Fruit fly (Drosophila melanogaster) whole organism, embryonic: ENCODE results near the gene CG17564.

Experiments
- Awh ChIP-seq: fragments of 200-800 bp; sonication (Bioruptor generic); IDR thresholded peaks from 2 replicates; pipeline ENCODE4, ENCODE4 v1.3.6; 2022; ENCODE audit warnings: missing biosample characterization, missing genetic modification characterization
- CG10267 ChIP-seq: fragments of 200-800 bp; sonication (Bioruptor generic); optimal IDR thresholded peaks from 2 replicates; lab custom pipeline; 2018; ENCODE audit warnings: missing biosample characterization, mild to moderate bottlenecking, missing genetic modification characterization, moderate library complexity
- CG10366 ChIP-seq: fragments of 200-800 bp; sonication (Bioruptor generic); IDR thresholded peaks from 2 replicates; pipeline ENCODE4 v1.3.6; 2022; ENCODE audit warnings: missing biosample characterization, missing genetic modification characterization
- CG12155 ChIP-seq: fragments of 200-800 bp; sonication (Bioruptor generic); optimal IDR thresholded peaks from 3 replicates; lab custom pipeline; 2016; ENCODE audit warnings: missing biosample characterization, missing genetic modification characterization
- CG12236 ChIP-seq: fragments of 200-800 bp; sonication (Bioruptor generic); optimal IDR thresholded peaks from 2 replicates; lab custom pipeline; 2016; ENCODE audit warnings: missing biosample characterization, missing genetic modification characterization
- CG12659 ChIP-seq: fragments of 200-800 bp; sonication (Bioruptor generic); optimal IDR thresholded peaks from 3 replicates; lab custom pipeline; 2017; ENCODE audit warnings: mild to moderate bottlenecking, missing biosample characterization, missing genetic modification reagents, missing genetic modification characterization
- CG13775 ChIP-seq: fragments of 200-800 bp; sonication (Bioruptor generic); optimal IDR thresholded peaks from 3 replicates; lab custom pipeline; 2017; ENCODE audit warnings: missing biosample characterization, mild to moderate bottlenecking, missing genetic modification characterization
- CG14014 ChIP-seq: fragments of 200-800 bp; sonication (Bioruptor generic); IDR thresholded peaks from 2 replicates; pipeline ENCODE4 v1.3.6; 2022; ENCODE audit warnings: missing biosample characterization, missing genetic modification characterization
- CG1529 ChIP-seq: fragments of 200-800 bp; sonication (Bioruptor generic); optimal IDR thresholded peaks from 3 replicates; lab custom pipeline; 2018; ENCODE audit warnings: missing biosample characterization, missing genetic modification characterization
- CG1602 ChIP-seq: fragments of 200-800 bp; sonication (Bioruptor generic); optimal IDR thresholded peaks from 3 replicates; lab custom pipeline; 2016; ENCODE audit warnings: missing biosample characterization, missing genetic modification characterization
- CG32767 ChIP-seq: fragments of 200-800 bp; sonication (Bioruptor generic); IDR thresholded peaks from 2 replicates; pipeline ENCODE4 v1.3.6; 2022; ENCODE audit warnings: missing biosample characterization, missing genetic modification characterization
- CG34224 ChIP-seq: fragments of 200-800 bp; sonication (Bioruptor generic); IDR thresholded peaks from 3 replicates; pipeline ENCODE4 v1.3.6; 2022; ENCODE audit warnings: missing biosample characterization, missing genetic modification characterization; ENCODE audit not compliant: partially characterized antibody
- CG4424 ChIP-seq: fragments of 200-800 bp; sonication (Bioruptor generic); optimal IDR thresholded peaks from 3 replicates; lab custom pipeline; 2016; ENCODE audit warnings: missing biosample characterization, missing genetic modification characterization
- CG6765 ChIP-seq: fragments of 200-800 bp; sonication (Bioruptor generic); optimal IDR thresholded peaks from 3 replicates; lab custom pipeline; 2017; ENCODE audit warnings: missing biosample characterization, mild to moderate bottlenecking, missing genetic modification characterization
- CG8089 ChIP-seq: fragments of 200-800 bp; sonication (Bioruptor generic); optimal IDR thresholded peaks from 3 replicates; lab custom pipeline; 2016; ENCODE audit warnings: missing biosample characterization, missing genetic modification characterization
- CG8478 ChIP-seq: fragments of >200 bp; optimal IDR thresholded peaks from 2 replicates; lab custom pipeline; 2018
- Chrac-16 ChIP-seq: fragments of 200-800 bp; sonication (Bioruptor generic); optimal IDR thresholded peaks from 3 replicates; lab custom pipeline; 2016; ENCODE audit warnings: missing biosample characterization, missing genetic modification characterization
- CoRest ChIP-seq: fragments of 200-800 bp; sonication (Bioruptor generic); optimal IDR thresholded peaks from 3 replicates; lab custom pipeline; 2018; ENCODE audit warnings: missing biosample characterization, mild to moderate bottlenecking, missing genetic modification characterization, moderate library complexity
- Dip2 ChIP-seq: fragments of 200-800 bp; sonication (Bioruptor generic); IDR thresholded peaks from 2 replicates; pipeline ENCODE4 v1.3.6; 2022; ENCODE audit warnings: missing biosample characterization, missing genetic modification characterization
- Fer1 ChIP-seq: fragments of 200-800 bp; sonication (Bioruptor generic); optimal IDR thresholded peaks from 2 replicates; lab custom pipeline; 2017; ENCODE audit warnings: missing biosample characterization, mild to moderate bottlenecking, missing genetic modification characterization
- H2.0 ChIP-seq: fragments of 200-800 bp; sonication (Bioruptor generic); IDR thresholded peaks from 2 replicates; pipeline ENCODE4 v1.3.6; 2022; ENCODE audit warnings: missing biosample characterization, missing genetic modification characterization
- Hr39 ChIP-seq: fragments of >200 bp; optimal IDR thresholded peaks from 2 replicates; lab custom pipeline; 2017
- Hsf ChIP-seq: fragments of 200-800 bp; sonication (Bioruptor generic); optimal IDR thresholded peaks from 3 replicates; lab custom pipeline; 2016; ENCODE audit warnings: missing biosample characterization, missing genetic modification characterization
- Max ChIP-seq: fragments of 200-800 bp; sonication (Bioruptor generic); optimal IDR thresholded peaks from 2 replicates; lab custom pipeline; 2016; ENCODE audit warnings: missing biosample characterization, mild to moderate bottlenecking, missing genetic modification characterization
- Meics ChIP-seq: fragments of 200-800 bp; sonication (Bioruptor generic); optimal IDR thresholded peaks from 2 replicates; lab custom pipeline; 2017; ENCODE audit warnings: missing biosample characterization, mild to moderate bottlenecking, missing genetic modification characterization
- NfI ChIP-seq: fragments of 200-800 bp; sonication (Bioruptor generic); optimal IDR thresholded peaks from 3 replicates; lab custom pipeline; 2018; ENCODE audit warnings: missing biosample characterization, mild to moderate bottlenecking, missing genetic modification characterization, moderate library complexity
- Optix ChIP-seq: fragments of 200-800 bp; sonication (Bioruptor generic); IDR thresholded peaks from 3 replicates; pipeline ENCODE4 v1.3.6; 2022; ENCODE audit warnings: missing biosample characterization, missing genetic modification characterization
- ara ChIP-seq: fragments of 200-800 bp; sonication (Bioruptor generic); IDR thresholded peaks from 2 replicates; pipeline ENCODE4 v1.3.6; 2022; ENCODE audit warnings: missing biosample characterization, missing genetic modification characterization
- dan ChIP-seq: fragments of 200-800 bp; sonication (Bioruptor generic); IDR thresholded peaks from 2 replicates; pipeline ENCODE4 v1.3.6; 2022; ENCODE audit warnings: missing biosample characterization, missing genetic modification characterization
- dmrt99B ChIP-seq: fragments of 200-800 bp; sonication (Bioruptor generic); optimal IDR thresholded peaks from 2 replicates; lab custom pipeline; 2018; ENCODE audit warnings: missing biosample characterization, mild to moderate bottlenecking, missing genetic modification characterization, moderate library complexity
- esg ChIP-seq: fragments of 200-800 bp; sonication (Bioruptor generic); conservative IDR thresholded peaks from 2 replicates; pipeline ENCODE4 v1.3.6; 2022; ENCODE audit warnings: missing biosample characterization, missing genetic modification characterization
- eyg ChIP-seq: fragments of 200-800 bp; sonication (Bioruptor generic); optimal IDR thresholded peaks from 3 replicates; lab custom pipeline; 2016; ENCODE audit warnings: missing biosample characterization, missing genetic modification characterization
- fd3F ChIP-seq: fragments of 200-800 bp; sonication (Bioruptor generic); optimal IDR thresholded peaks from 2 replicates; lab custom pipeline; 2018; ENCODE audit warnings: missing biosample characterization, mild to moderate bottlenecking, missing genetic modification characterization, moderate library complexity
- fu2 ChIP-seq: fragments of 200-800 bp; sonication (Bioruptor generic); optimal IDR thresholded peaks from 2 replicates; lab custom pipeline; 2016; ENCODE audit warnings: missing biosample characterization, missing genetic modification characterization
- gcm2 ChIP-seq: fragments of 200-800 bp; sonication (Bioruptor generic); optimal IDR thresholded peaks from 2 replicates; lab custom pipeline; 2016; ENCODE audit warnings: missing biosample characterization, missing genetic modification characterization
- gem ChIP-seq: fragments of 200-800 bp; sonication (Bioruptor generic); optimal IDR thresholded peaks from 2 replicates; lab custom pipeline; 2019; ENCODE audit warnings: missing biosample characterization, mild to moderate bottlenecking, missing genetic modification characterization, moderate library complexity
- grau ChIP-seq: fragments of 200-800 bp; optimal IDR thresholded peaks from 3 replicates; lab custom pipeline; 2019; ENCODE audit warnings: missing biosample characterization, mild to moderate bottlenecking, missing genetic modification characterization, moderate library complexity
- hkb ChIP-seq, 2 experiments: fragments of 200-800 bp in 1 of 2; fragments of >200 bp in 1 of 2; sonication (Bioruptor generic) in 1 of 2; IDR thresholded peaks in 1 of 2; optimal IDR thresholded peaks in 1 of 2; 2 replicates each; pipeline versions ENCODE4 v1.3.6 to Lab custom; 2017 to 2022; ENCODE audit warnings: missing biosample characterization in 1 of 2, missing genetic modification characterization in 1 of 2
- ind ChIP-seq: fragments of 200-800 bp; sonication (Bioruptor generic); optimal IDR thresholded peaks from 3 replicates; lab custom pipeline; 2016; ENCODE audit warnings: missing biosample characterization, missing genetic modification characterization
- lov ChIP-seq, 2 experiments: fragments of 200-800 bp in 1 of 2; fragments of >200 bp in 1 of 2; sonication (Bioruptor generic) in 1 of 2; IDR thresholded peaks in 1 of 2; optimal IDR thresholded peaks in 1 of 2; 2 replicates in 1 of 2; 3 replicates in 1 of 2; pipeline versions ENCODE4 v1.3.6 to Lab custom; 2017 to 2022; ENCODE audit warnings: missing biosample characterization in 1 of 2, missing genetic modification characterization in 1 of 2
- mld ChIP-seq: fragments of 200-800 bp; sonication (Bioruptor generic); IDR thresholded peaks from 3 replicates; pipeline ENCODE4 v1.3.6; 2022; ENCODE audit warnings: missing biosample characterization, missing genetic modification characterization; ENCODE audit not compliant: partially characterized antibody
- nau ChIP-seq: fragments of 200-800 bp; sonication (Bioruptor generic); optimal IDR thresholded peaks from 3 replicates; lab custom pipeline; 2017; ENCODE audit warnings: missing biosample characterization, mild to moderate bottlenecking, missing genetic modification characterization, missing genetic modification reagents
- nmo ChIP-seq: fragments of 200-800 bp; sonication (Bioruptor generic); optimal IDR thresholded peaks from 2 replicates; lab custom pipeline; 2018; ENCODE audit warnings: missing biosample characterization, mild to moderate bottlenecking, missing genetic modification characterization, moderate library complexity
- pan ChIP-seq, 4 experiments: fragments of >200 bp in 3 of 4; fragments of 200-800 bp in 1 of 4; sonication (Bioruptor generic) in 1 of 4; optimal IDR thresholded peaks in 3 of 4; IDR thresholded peaks in 1 of 4; 2 replicates each; pipeline versions ENCODE4 v1.3.6 to Lab custom; 2017 to 2022; ENCODE audit warnings: missing biosample characterization in 2 of 4, missing genetic modification characterization in 2 of 4, mixed read lengths in 1 of 4
- scrt ChIP-seq: fragments of 200-800 bp; sonication (Bioruptor generic); optimal IDR thresholded peaks from 2 replicates; lab custom pipeline; 2018; ENCODE audit warnings: missing biosample characterization, mild to moderate bottlenecking, missing genetic modification characterization, moderate library complexity
- stc ChIP-seq: fragments of 200-800 bp; sonication (Bioruptor generic); IDR thresholded peaks from 2 replicates; pipeline ENCODE4 v1.3.6; 2022; ENCODE audit warnings: missing biosample characterization, missing genetic modification characterization
- tgo ChIP-seq: fragments of 200-800 bp; sonication (Bioruptor generic); IDR thresholded peaks from 3 replicates; pipeline ENCODE4 v1.3.6; 2022; ENCODE audit warnings: missing biosample characterization, missing genetic modification characterization
- zfh1 ChIP-seq: fragments of 200-800 bp; sonication (Bioruptor generic); IDR thresholded peaks from 3 replicates; pipeline ENCODE4 v1.3.6; 2022; ENCODE audit warnings: missing biosample characterization, missing genetic modification characterization

Gene CG17564

dm6 chr2L:19285507-19285906, 14.2 kb downstream of the CG17564 start (continued):
- TF ChIP-seq dmrt99B (tag; lab: Kevin White, UChicago) (peak; percentile 58), gem (peak; percentile 68), Hr39 (lab: Kevin White, UChicago) (no peak), Fer1 (GFP tag; lab: Kevin White, UChicago) (peak; percentile 61), Optix (GFP tag; lab: Robert Waterston, UW) (0 out of 3 replicates have a peak, but pooled peaks have one; percentile 51), nmo (GFP tag; lab: Kevin White, UChicago) (peak; percentile 44), tgo (GFP tag; lab: Robert Waterston, UW) (peak; percentile 39; the same call in 1 of the 3 replicates), CG1529 (GFP tag; lab: Kevin White, UChicago) (no peak), fu2 (no peak), CG10267 (tag; lab: Kevin White, UChicago) (peak; percentile 24), eyg (GFP tag; lab: Kevin White, UChicago) (no peak), hkb (optimal IDR thresholded peaks at IDR 0.05; lab: Kevin White, UChicago) (no peak), hkb (GFP tag; IDR thresholded peaks at IDR 0.05; lab: Robert Waterston, UW) (peak; percentile 54), CG1602 (GFP tag; lab: Kevin White, UChicago) (peak; percentile 37), fd3F (GFP tag; lab: Kevin White, UChicago) (peak; percentile 0), CG4424 (GFP tag; lab: Kevin White, UChicago) (peak; percentile 35), Max (GFP tag; lab: Kevin White, UChicago) (peak; percentile 2), grau (tag; lab: Kevin White, UChicago) (peak; percentile 61), gcm2 (GFP tag; lab: Kevin White, UChicago) (no peak), mld (GFP tag; lab: Robert Waterston, UW) (no peak), nau (no peak), zfh1 (GFP tag; lab: Robert Waterston, UW) (peak; percentile 72), Hsf (peak; percentile 15), Chrac-16 (peak; percentile 28), H2.0 (GFP tag; lab: Robert Waterston, UW) (peak; percentile 33; the same call in 1 of the 2 replicates), CG12236 (no peak), CG8478 (lab: Kevin White, UChicago) (no peak), pan (optimal IDR thresholded peaks at IDR 0.05; lab: Kevin White, UChicago) (peak in 1 of 2 experiments; percentile 7), pan (GFP tag; optimal IDR thresholded peaks at IDR 0.05 in 1 of 2, IDR thresholded peaks at IDR 0.05 in 1 of 2) (peak in 1 of 2 experiments; percentile 22), CG10366 (GFP tag; lab: Robert Waterston, UW) (peak; percentile 34), CG8089 (GFP tag; lab: Kevin White, UChicago) (no peak), dan (GFP tag; lab: Robert Waterston, UW) (0 out of 2 replicates have a peak, but pooled peaks have one; percentile 43), ind (GFP tag; lab: Kevin White, UChicago) (peak; percentile 1), NfI (GFP tag; lab: Kevin White, UChicago) (peak; percentile 24), Meics (GFP tag; lab: Kevin White, UChicago) (peak; percentile 36), CG12155 (GFP tag; lab: Kevin White, UChicago) (peak; percentile 11), CG12659 (GFP tag; lab: Kevin White, UChicago) (peak; percentile 32), scrt (GFP tag; lab: Kevin White, UChicago) (peak; percentile 7), Awh (no peak), CG13775 (GFP tag; lab: Kevin White, UChicago) (peak; percentile 50), CG34224 (GFP tag; lab: Robert Waterston, UW) (no peak), CG6765 (no peak), CG14014 (GFP tag; lab: Robert Waterston, UW) (peak; percentile 39; the same call in 1 of the 2 replicates), Dip2 (no peak), esg (GFP tag; lab: Robert Waterston, UW) (peak; percentile 48; the same call in 1 of the 2 replicates), CG32767 (peak; percentile 47; the same call in 1 of the 2 replicates), CoRest (peak; percentile 24), lov (optimal IDR thresholded peaks at IDR 0.05; lab: Kevin White, UChicago) (no peak), lov (GFP tag; IDR thresholded peaks at IDR 0.05; lab: Robert Waterston, UW) (no peak), stc (0 out of 2 replicates have a peak, but pooled peaks have one; percentile 26), ara (GFP tag; lab: Robert Waterston, UW) (peak; percentile 51; the same call in 1 of the 2 replicates)
